Worm (Caenorhabditis elegans) whole organism, young adult: ENCODE measurements around the gene bli-2.

Source experiments
- B0019.2 ChIP-seq: fragments of 200-800 bp; sonication (Bioruptor generic); conservative IDR thresholded peaks from 2 replicates; pipeline ENCODE4 v1.3.6; 2022; ENCODE audit warnings: missing genetic modification reagents, missing genetic modification characterization, missing compliant biosample characterization
- C17E4.6 ChIP-seq: fragments of 200-800 bp; sonication (Bioruptor generic); IDR thresholded peaks from 2 replicates; pipeline ENCODE4 v1.3.6; 2022; ENCODE audit warnings: missing genetic modification reagents, missing genetic modification characterization, missing compliant biosample characterization
- F10E7.11 ChIP-seq: sonication (generic microtip); optimal IDR thresholded peaks from 2 replicates; lab custom pipeline; 2017; ENCODE audit warnings: mild to moderate bottlenecking, missing genetic modification characterization, moderate library complexity, missing compliant biosample characterization
- F23B12.7 ChIP-seq: sonication (generic microtip); optimal IDR thresholded peaks from 2 replicates; lab custom pipeline; 2017; ENCODE audit warnings: missing genetic modification characterization, mild to moderate bottlenecking, missing compliant biosample characterization, antibody characterized with exemption, moderate library complexity; ENCODE audit not compliant: insufficient read depth
- F33H1.4 ChIP-seq: fragments of 200-800 bp; sonication (Bioruptor generic); IDR thresholded peaks from 2 replicates; pipeline ENCODE4 v1.3.6; 2022; ENCODE audit warnings: missing genetic modification reagents, missing genetic modification characterization, missing compliant biosample characterization
- F52B5.7 ChIP-seq: sonication (generic microtip); optimal IDR thresholded peaks from 2 replicates; lab custom pipeline; 2016; ENCODE audit warnings: mild to moderate bottlenecking, missing genetic modification characterization, missing compliant biosample characterization
- F57A8.1 ChIP-seq: fragments of 200-800 bp; sonication (Bioruptor generic); optimal IDR thresholded peaks from 2 replicates; lab custom pipeline; 2018; ENCODE audit warnings: mild to moderate bottlenecking, missing genetic modification characterization, moderate library complexity, missing compliant biosample characterization
- F57C9.4 ChIP-seq: sonication (generic microtip); optimal IDR thresholded peaks from 2 replicates; lab custom pipeline; 2017; ENCODE audit warnings: mild to moderate bottlenecking, missing genetic modification characterization, missing compliant biosample characterization
- K11D2.4 ChIP-seq: fragments of 200-800 bp; sonication (Bioruptor generic); IDR thresholded peaks from 2 replicates; pipeline ENCODE4 v1.3.6; 2022; ENCODE audit warnings: missing genetic modification reagents, missing genetic modification characterization, missing compliant biosample characterization
- Y53F4B.3 ChIP-seq: fragments of 200-800 bp; sonication (Bioruptor generic); IDR thresholded peaks from 2 replicates; pipeline ENCODE4 v1.3.6; 2022; ENCODE audit warnings: missing genetic modification reagents, missing genetic modification characterization, missing compliant biosample characterization
- Y56A3A.18 ChIP-seq: fragments of 200-800 bp; sonication (Bioruptor generic); IDR thresholded peaks from 2 replicates; pipeline ENCODE4 v1.3.6; 2022; ENCODE audit warnings: missing genetic modification reagents, missing genetic modification characterization, missing compliant biosample characterization
- Y79H2A.3 ChIP-seq: fragments of 200-800 bp; sonication (Bioruptor generic); conservative IDR thresholded peaks from 2 replicates; pipeline ENCODE4 v1.3.6; 2022; ENCODE audit warnings: missing genetic modification reagents, missing genetic modification characterization, missing compliant biosample characterization
- ZK185.1 ChIP-seq: sonication (generic microtip); optimal IDR thresholded peaks from 2 replicates; lab custom pipeline; 2016; ENCODE audit warnings: mild to moderate bottlenecking, missing genetic modification characterization, missing compliant biosample characterization; ENCODE audit not compliant: poor library complexity, severe bottlenecking
- aptf-3 ChIP-seq: fragments of 200-800 bp; sonication (Bioruptor generic); IDR thresholded peaks from 2 replicates; pipeline ENCODE4 v1.3.6; 2022; ENCODE audit warnings: missing genetic modification characterization, missing compliant biosample characterization
- attf-5 ChIP-seq: fragments of 200-800 bp; sonication (Bioruptor generic); optimal IDR thresholded peaks from 2 replicates; lab custom pipeline; 2018; ENCODE audit warnings: mild to moderate bottlenecking, missing genetic modification characterization, missing compliant biosample characterization
- attf-6 ChIP-seq: fragments of 200-800 bp; sonication (Bioruptor generic); IDR thresholded peaks from 2 replicates; pipeline ENCODE4 v1.3.6; 2022; ENCODE audit warnings: missing genetic modification reagents, missing genetic modification characterization, missing compliant biosample characterization
- bed-1 ChIP-seq: fragments of 200-800 bp; sonication (Bioruptor generic); IDR thresholded peaks from 2 replicates; pipeline ENCODE4 v1.3.6; 2022; ENCODE audit warnings: missing genetic modification reagents, missing genetic modification characterization, missing compliant biosample characterization
- ccch-3 ChIP-seq: fragments of 200-800 bp; sonication (Bioruptor generic); optimal IDR thresholded peaks from 2 replicates; lab custom pipeline; 2018; ENCODE audit warnings: mild to moderate bottlenecking, missing genetic modification characterization, missing compliant biosample characterization
- ceh-58 ChIP-seq: fragments of 200-800 bp; sonication (Bioruptor generic); IDR thresholded peaks from 2 replicates; pipeline ENCODE4 v1.3.6; 2022; ENCODE audit warnings: missing genetic modification characterization, missing compliant biosample characterization
- ceh-79 ChIP-seq: sonication (generic microtip); optimal IDR thresholded peaks from 2 replicates; lab custom pipeline; 2017; ENCODE audit warnings: mild to moderate bottlenecking, missing genetic modification characterization, missing compliant biosample characterization
- dpl-1 ChIP-seq: fragments of 150-350 bp; optimal IDR thresholded peaks from 2 replicates; lab custom pipeline; 2014; ENCODE audit warnings: missing biosample characterization, missing genetic modification reagents, missing genetic modification characterization
- egl-18 ChIP-seq: fragments of 200-800 bp; sonication (Bioruptor generic); IDR thresholded peaks from 2 replicates; pipeline ENCODE4 v1.3.6; 2022; ENCODE audit warnings: missing genetic modification reagents, missing genetic modification characterization, missing compliant biosample characterization
- gei-17 ChIP-seq: fragments of 200-800 bp; sonication (Bioruptor generic); optimal IDR thresholded peaks from 2 replicates; lab custom pipeline; 2018; ENCODE audit warnings: mild to moderate bottlenecking, missing genetic modification characterization, missing compliant biosample characterization
- hlh-12 ChIP-seq: sonication (generic microtip); optimal IDR thresholded peaks from 2 replicates; lab custom pipeline; 2016; ENCODE audit warnings: missing genetic modification characterization, missing compliant biosample characterization
- hlh-26 ChIP-seq: fragments of 200-800 bp; sonication (Bioruptor generic); conservative IDR thresholded peaks from 2 replicates; pipeline ENCODE4 v1.3.6; 2022; ENCODE audit warnings: missing genetic modification reagents, missing genetic modification characterization, missing compliant biosample characterization
- hmg-1.2 ChIP-seq: fragments of 200-800 bp; sonication (Bioruptor generic); IDR thresholded peaks from 2 replicates; pipeline ENCODE4 v1.3.6; 2022; ENCODE audit warnings: missing genetic modification reagents, missing genetic modification characterization, missing compliant biosample characterization
- hrde-1 ChIP-seq: sonication (generic microtip); optimal IDR thresholded peaks from 2 replicates; lab custom pipeline; 2016; ENCODE audit warnings: missing genetic modification characterization, mild to moderate bottlenecking, missing compliant biosample characterization, moderate library complexity, missing genotype, missing genetic modification reagents, borderline replicate concordance
- let-526 ChIP-seq: fragments of 200-800 bp; sonication (Bioruptor generic); IDR thresholded peaks from 2 replicates; pipeline ENCODE4 v1.3.6; 2022; ENCODE audit warnings: missing genetic modification reagents, missing genetic modification characterization, missing compliant biosample characterization
- let-607 ChIP-seq, 2 experiments: fragments of 200-800 bp in 1 of 2; sonication (Bioruptor generic) in 1 of 2; sonication (generic microtip) in 1 of 2; optimal IDR thresholded peaks; 2 replicates each; lab custom pipeline; 2016 to 2018; ENCODE audit warnings: mild to moderate bottlenecking in 2 of 2, missing compliant biosample characterization in 2 of 2, missing genetic modification characterization in 2 of 2, moderate library complexity in 2 of 2, missing genotype in 1 of 2
- lsl-1 ChIP-seq: fragments of 200-800 bp; sonication (Bioruptor generic); optimal IDR thresholded peaks from 2 replicates; lab custom pipeline; 2018; ENCODE audit warnings: mild to moderate bottlenecking, missing genetic modification characterization, moderate library complexity, missing compliant biosample characterization
- madf-10 ChIP-seq: sonication (generic microtip); optimal IDR thresholded peaks from 2 replicates; lab custom pipeline; 2016; ENCODE audit warnings: mild to moderate bottlenecking, missing genetic modification characterization, missing compliant biosample characterization
- madf-3 ChIP-seq: fragments of 200-800 bp; sonication (Bioruptor generic); IDR thresholded peaks from 2 replicates; pipeline ENCODE4 v1.3.6; 2022; ENCODE audit warnings: missing genetic modification reagents, missing genetic modification characterization, missing compliant biosample characterization
- madf-6 ChIP-seq: fragments of 200-800 bp; sonication (Bioruptor generic); IDR thresholded peaks from 2 replicates; pipeline ENCODE4 v1.3.6; 2022; ENCODE audit warnings: missing genetic modification reagents, missing genetic modification characterization, missing compliant biosample characterization
- mcd-1 ChIP-seq: fragments of 200-800 bp; sonication (Bioruptor generic); IDR thresholded peaks from 2 replicates; pipeline ENCODE4 v1.3.6; 2022; ENCODE audit warnings: missing genetic modification reagents, missing genetic modification characterization, missing compliant biosample characterization
- nfya-2 ChIP-seq: fragments of 200-800 bp; sonication (Bioruptor generic); IDR thresholded peaks from 2 replicates; pipeline ENCODE4 v1.3.6; 2022; ENCODE audit warnings: missing genetic modification reagents, missing genetic modification characterization, missing compliant biosample characterization
- nhr-120 ChIP-seq: fragments of 200-800 bp; sonication (Bioruptor generic); IDR thresholded peaks from 2 replicates; pipeline ENCODE4 v1.3.6; 2022; ENCODE audit warnings: missing genetic modification characterization, missing compliant biosample characterization
- rcor-1 ChIP-seq: fragments of 200-800 bp; sonication (Bioruptor generic); IDR thresholded peaks from 2 replicates; pipeline ENCODE4 v1.3.6; 2022; ENCODE audit warnings: missing genetic modification reagents, missing genetic modification characterization, missing compliant biosample characterization
- sdz-38 ChIP-seq: sonication (generic microtip); optimal IDR thresholded peaks from 2 replicates; lab custom pipeline; 2016; ENCODE audit warnings: missing genotype, missing genetic modification characterization, missing compliant biosample characterization
- sea-2 ChIP-seq: fragments of 200-800 bp; sonication (Bioruptor generic); IDR thresholded peaks from 2 replicates; pipeline ENCODE4 v1.3.6; 2022; ENCODE audit warnings: missing genetic modification characterization, missing compliant biosample characterization
- somi-1 ChIP-seq: fragments of 200-800 bp; sonication (Bioruptor generic); optimal IDR thresholded peaks from 2 replicates; lab custom pipeline; 2018; ENCODE audit warnings: mild to moderate bottlenecking, missing genetic modification characterization, missing compliant biosample characterization
- sptf-2 ChIP-seq: fragments of 200-800 bp; sonication (Bioruptor generic); optimal IDR thresholded peaks from 2 replicates; lab custom pipeline; 2018; ENCODE audit warnings: mild to moderate bottlenecking, missing genetic modification characterization, missing compliant biosample characterization
- tbx-9 ChIP-seq: sonication (generic microtip); optimal IDR thresholded peaks from 2 replicates; lab custom pipeline; 2016; ENCODE audit warnings: borderline replicate concordance, missing genetic modification characterization, inconsistent platforms, missing compliant biosample characterization
- unc-130 ChIP-seq: sonication (generic microtip); optimal IDR thresholded peaks from 2 replicates; lab custom pipeline; 2016; ENCODE audit warnings: missing genetic modification reagents, missing genetic modification characterization, missing compliant biosample characterization
- xnd-1 ChIP-seq: sonication (generic microtip); optimal IDR thresholded peaks from 2 replicates; lab custom pipeline; 2016; ENCODE audit warnings: missing genotype, missing genetic modification reagents, missing genetic modification characterization, missing compliant biosample characterization
- zfh-2 ChIP-seq: fragments of 200-800 bp; sonication (Bioruptor generic); conservative IDR thresholded peaks from 2 replicates; pipeline ENCODE4 v1.3.6; 2022; ENCODE audit warnings: missing genetic modification reagents, missing genetic modification characterization, missing compliant biosample characterization
- zim-3 ChIP-seq: sonication (generic microtip); optimal IDR thresholded peaks from 2 replicates; lab custom pipeline; 2017; ENCODE audit warnings: mild to moderate bottlenecking, missing genetic modification characterization, moderate library complexity, missing compliant biosample characterization
- ztf-3 ChIP-seq: fragments of 200-800 bp; sonication (Bioruptor generic); optimal IDR thresholded peaks from 2 replicates; lab custom pipeline; 2018; ENCODE audit warnings: mild to moderate bottlenecking, missing genetic modification characterization, missing compliant biosample characterization
- ztf-6 ChIP-seq: fragments of 200-800 bp; sonication (Bioruptor generic); IDR thresholded peaks from 2 replicates; pipeline ENCODE4 v1.3.6; 2022; ENCODE audit warnings: missing genetic modification reagents, missing genetic modification characterization, missing compliant biosample characterization

The bli-2 gene

DNA sequence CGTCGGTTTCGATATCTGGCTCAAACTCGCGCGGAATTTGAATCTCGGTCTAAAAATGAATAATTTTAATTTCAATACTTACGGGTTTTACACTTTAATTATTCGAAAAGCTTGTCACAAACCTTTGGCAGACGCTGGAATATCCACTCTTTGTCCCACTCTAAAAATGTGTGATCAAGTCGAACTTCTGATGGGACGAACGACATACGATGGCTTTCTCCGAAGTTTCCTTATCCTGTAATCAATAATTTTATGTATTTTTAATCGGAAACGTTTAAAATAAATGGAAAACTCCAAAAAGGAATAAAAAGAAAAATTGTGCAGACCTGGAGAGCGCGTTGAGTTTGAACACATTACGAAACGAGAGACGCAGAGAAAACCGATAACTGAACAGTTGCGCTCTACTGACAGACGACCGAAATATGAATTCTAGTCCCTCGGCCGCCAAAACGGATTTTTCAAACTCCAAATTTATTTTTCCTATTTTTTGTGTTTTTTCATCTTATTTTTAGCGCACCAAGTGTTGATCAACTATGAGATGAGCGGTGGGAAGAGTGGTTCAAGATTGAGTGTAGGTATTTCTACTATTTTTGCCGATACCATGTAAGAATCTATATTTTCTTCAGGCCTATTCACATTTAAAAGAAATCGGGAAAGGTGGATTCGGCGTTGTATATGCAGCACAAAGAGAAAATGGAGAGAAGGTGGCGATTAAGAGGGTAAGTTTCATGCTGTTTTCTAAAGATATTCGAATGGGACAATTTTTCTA lies 2.8 kb downstream of the bli-2 start, which contains the start of the genes sam-4, F59E12.17 and zyg-1 (continued):
- TF ChIP-seq madf-3 (GFP tag; lab: Robert Waterston, UW) (peak; percentile 67; the same call in 1 of the 2 replicates), attf-6 (no peak), bed-1 (no peak), hmg-1.2 (GFP tag; lab: Robert Waterston, UW) (peak; percentile 82), rcor-1 (GFP tag; lab: Robert Waterston, UW) (peak; percentile 13; the same call in 1 of the 2 replicates), F57A8.1 (GFP tag; lab: Kevin White, UChicago) (no peak), sptf-2 (GFP tag; lab: Kevin White, UChicago) (no peak), ZK185.1 (tag; lab: Kevin White, UChicago) (peak; percentile 46), xnd-1 (tag; lab: Kevin White, UChicago) (peak; percentile 1), nhr-120 (no peak), somi-1 (no peak), C17E4.6 (no peak), egl-18 (GFP tag; lab: Robert Waterston, UW) (no peak), nfya-2 (GFP tag; lab: Robert Waterston, UW) (no peak), F52B5.7 (tag; lab: Kevin White, UChicago) (no peak), K11D2.4 (GFP tag; lab: Robert Waterston, UW) (no peak), hrde-1 (tag; lab: Kevin White, UChicago) (no peak), sea-2 (GFP tag; lab: Robert Waterston, UW) (no peak), zim-3 (no peak), attf-5 (GFP tag; lab: Kevin White, UChicago) (peak; percentile 85), let-607 (tag; optimal IDR thresholded peaks at IDR 0.05; lab: Kevin White, UChicago) (no peak), Y53F4B.3 (GFP tag; lab: Robert Waterston, UW) (no peak), B0019.2 (GFP tag; lab: Robert Waterston, UW) (peak; percentile 73), gei-17 (no peak), madf-10 (tag; lab: Kevin White, UChicago) (no peak), dpl-1 (GFP tag; lab: Kevin White, UChicago) (peak; percentile 42), tbx-9 (no peak), ztf-3 (no peak), aptf-3 (no peak), hlh-12 (tag; lab: Kevin White, UChicago) (no peak), ztf-6 (GFP tag; lab: Robert Waterston, UW) (no peak), hlh-26 (GFP tag; lab: Robert Waterston, UW) (no peak), ceh-79 (tag; lab: Kevin White, UChicago) (no peak), madf-6 (peak; percentile 71), sdz-38 (tag; lab: Kevin White, UChicago) (no peak), F57C9.4 (no peak), ccch-3 (GFP tag; lab: Kevin White, UChicago) (no peak), Y56A3A.18 (GFP tag; lab: Robert Waterston, UW) (no peak), ceh-58 (GFP tag; lab: Robert Waterston, UW) (no peak), let-526 (0 out of 2 replicates have a peak, but pooled peaks have one; percentile 35), lsl-1 (GFP tag; lab: Kevin White, UChicago) (peak; percentile 63), zfh-2 (GFP tag; lab: Robert Waterston, UW) (no peak), F10E7.11 (no peak), unc-130 (GFP tag; lab: Kevin White, UChicago) (peak; percentile 67), F33H1.4 (GFP tag; lab: Robert Waterston, UW) (peak; percentile 57), Y79H2A.3 (no peak), mcd-1 (peak; percentile 85), F23B12.7 (tag; lab: Kevin White, UChicago) (peak; percentile 83)
